Fruit fly (Drosophila melanogaster): ENCODE measurements around the gene Marcal1.

Gene Marcal1

DNA sequence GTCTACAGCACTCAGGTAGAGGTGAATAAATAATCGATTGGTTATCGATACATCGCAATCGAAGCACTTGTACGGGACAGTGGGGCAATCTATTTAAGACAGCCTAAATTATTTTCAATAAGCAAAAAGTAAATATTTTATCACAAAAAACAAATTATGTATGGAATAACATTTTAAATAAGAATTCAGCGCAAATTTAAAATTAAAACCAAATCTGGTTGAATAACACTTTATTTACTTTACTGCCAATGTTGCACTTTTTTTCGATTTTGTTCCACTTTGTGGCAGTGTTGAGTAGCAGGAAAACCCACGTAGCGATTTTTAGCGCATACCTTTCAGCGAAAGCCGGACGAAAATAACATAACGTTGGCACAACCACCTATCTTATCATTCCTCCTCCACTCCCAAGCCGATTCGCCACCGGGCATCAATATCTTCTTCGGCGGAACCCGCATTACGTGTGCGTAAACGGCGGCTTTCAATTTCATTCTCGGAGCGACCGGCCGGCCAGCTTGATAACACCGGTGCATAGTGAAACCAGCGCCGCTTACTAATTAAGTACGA is 21.8 kb downstream of the Marcal1 start, which contains the start of the genes Gmd and CG3792 (continued):
- TF ChIP-seq tx (GFP tag; optimal IDR thresholded peaks at IDR 0.05), result peak; percentile 94
- no peak for TF ChIP-seq Jarid2 (GFP tag; optimal IDR thresholded peaks at IDR 0.05)
- peak; percentile 91 for TF ChIP-seq ssp (GFP tag; IDR thresholded peaks at IDR 0.05)
- peak; percentile 76 for TF ChIP-seq CG6791 (GFP tag; IDR thresholded peaks at IDR 0.05; ENCODE audit: partially characterized antibody)
- peak; percentile 97 for TF ChIP-seq lmd (GFP tag; IDR thresholded peaks at IDR 0.05)
- peak; percentile 94 for TF ChIP-seq CG11085 (GFP tag; IDR thresholded peaks at IDR 0.05)
- TF ChIP-seq CG15696 (tag; optimal IDR thresholded peaks at IDR 0.05), result peak; percentile 96
- peak; percentile 96 for TF ChIP-seq phol (tag; optimal IDR thresholded peaks at IDR 0.05)
- no peak for TF ChIP-seq Asciz (GFP tag; optimal IDR thresholded peaks at IDR 0.05)
- no peak for TF ChIP-seq br (optimal IDR thresholded peaks at IDR 0.05)
- TF ChIP-seq CG12155 (GFP tag; optimal IDR thresholded peaks at IDR 0.05), result peak; percentile 94
- peak; percentile 91 for TF ChIP-seq CG12219 (GFP tag; optimal IDR thresholded peaks at IDR 0.05)
- peak; percentile 9 for TF ChIP-seq ash1 (GFP tag; optimal IDR thresholded peaks at IDR 0.05)
- TF ChIP-seq Chrac-16 (GFP tag; optimal IDR thresholded peaks at IDR 0.05), result peak; percentile 91
- TF ChIP-seq HLH54F (GFP tag; optimal IDR thresholded peaks at IDR 0.05), result peak; percentile 95
- no peak for TF ChIP-seq CG15269 (tag; optimal IDR thresholded peaks at IDR 0.05)
- peak; percentile 81 for TF ChIP-seq hbn (GFP tag; IDR thresholded peaks at IDR 0.05; ENCODE audit: partially characterized antibody)
- peak; percentile 87 for TF ChIP-seq CG3838 (GFP tag; optimal IDR thresholded peaks at IDR 0.05)
- peak; percentile 98 for TF ChIP-seq Ptx1 (GFP tag; IDR thresholded peaks at IDR 0.05)
- peak; percentile 84 for TF ChIP-seq BEAF-32 (GFP tag; optimal IDR thresholded peaks at IDR 0.05)
- peak; percentile 96 for TF ChIP-seq kay (GFP tag; optimal IDR thresholded peaks at IDR 0.05)
- TF ChIP-seq CG17802 (tag; optimal IDR thresholded peaks at IDR 0.05), result peak; percentile 81
- TF ChIP-seq CG10979 (tag; optimal IDR thresholded peaks at IDR 0.05), result peak; percentile 92
- peak; percentile 88 for TF ChIP-seq CG31388 (GFP tag; optimal IDR thresholded peaks at IDR 0.05)
- peak; percentile 93 for TF ChIP-seq nerfin-1 (tag; optimal IDR thresholded peaks at IDR 0.05)
- peak; percentile 68 for TF ChIP-seq Hand (GFP tag; optimal IDR thresholded peaks at IDR 0.05)
- TF ChIP-seq gcm2 (GFP tag; optimal IDR thresholded peaks at IDR 0.05), result peak; percentile 90
- TF ChIP-seq tll (GFP tag; optimal IDR thresholded peaks at IDR 0.05), result peak; percentile 14 to 44
- peak; percentile 86 for TF ChIP-seq Poxn (GFP tag; IDR thresholded peaks at IDR 0.05)
- peak; percentile 95 for TF ChIP-seq CG4707 (GFP tag; optimal IDR thresholded peaks at IDR 0.05)
- TF ChIP-seq bigmax (GFP tag; optimal IDR thresholded peaks at IDR 0.05), result no peak
- peak; percentile 59; the same call in 1 of the 2 replicates for TF ChIP-seq Dip2 (GFP tag; IDR thresholded peaks at IDR 0.05)
- peak; percentile 92 for TF ChIP-seq CG6813 (GFP tag; optimal IDR thresholded peaks at IDR 0.05)
- peak; percentile 96 for TF ChIP-seq CG7839 (tag; optimal IDR thresholded peaks at IDR 0.05)
- peak; percentile 89 for TF ChIP-seq en (GFP tag; optimal IDR thresholded peaks at IDR 0.05)
- TF ChIP-seq nerfin-2 (GFP tag; IDR thresholded peaks at IDR 0.05; ENCODE audit: partially characterized antibody), result peak; percentile 92
- no peak for TF ChIP-seq Lpt (GFP tag; optimal IDR thresholded peaks at IDR 0.05)
- TF ChIP-seq CG17912 (GFP tag; optimal IDR thresholded peaks at IDR 0.05), result peak; percentile 64
- TF ChIP-seq CG14014 (GFP tag; IDR thresholded peaks at IDR 0.05), result peak; percentile 95
- TF ChIP-seq Dbx (GFP tag; IDR thresholded peaks at IDR 0.05), result peak; percentile 97
- TF ChIP-seq cad (GFP tag; optimal IDR thresholded peaks at IDR 0.05), result no peak
- TF ChIP-seq CG10959 (GFP tag; IDR thresholded peaks at IDR 0.05), result peak; percentile 95
- peak; percentile 95 for TF ChIP-seq Taf1 (GFP tag; IDR thresholded peaks at IDR 0.05)
- peak; percentile 83 for TF ChIP-seq trh (GFP tag; optimal IDR thresholded peaks at IDR 0.05)
- TF ChIP-seq Hr78 (GFP tag; optimal IDR thresholded peaks at IDR 0.05), result peak in 1 of 2 experiments; percentile 78
- peak; percentile 67 for TF ChIP-seq eyg (GFP tag; optimal IDR thresholded peaks at IDR 0.05)
- peak; percentile 88 for TF ChIP-seq CG11398 (GFP tag; optimal IDR thresholded peaks at IDR 0.05)
- peak; percentile 97 for TF ChIP-seq CG17328 (GFP tag; IDR thresholded peaks at IDR 0.05)
- peak; percentile 98 for TF ChIP-seq CG17361 (GFP tag; IDR thresholded peaks at IDR 0.05)
- peak; percentile 36 for TF ChIP-seq Neu2 (GFP tag; optimal IDR thresholded peaks at IDR 0.05; ENCODE audit: borderline replicate concordance)

All from whole organism, embryonic.